Worm (Caenorhabditis elegans) whole organism, L1 larva: ENCODE results near the gene lrpr-1.

Experiments
- C04F5.9 ChIP-seq: sonication (generic microtip); optimal IDR thresholded peaks from 2 replicates; lab custom pipeline; 2016; ENCODE audit warnings: missing genetic modification characterization, missing compliant biosample characterization
- C34B4.2 ChIP-seq: sonication (generic microtip); optimal IDR thresholded peaks from 2 replicates; lab custom pipeline; 2017; ENCODE audit warnings: mild to moderate bottlenecking, missing genetic modification characterization, missing compliant biosample characterization
- F16B12.6 ChIP-seq: fragments of 150-350 bp; optimal IDR thresholded peaks from 2 replicates; lab custom pipeline; 2014; ENCODE audit warnings: missing biosample characterization, missing genetic modification characterization
- Y116A8C.19 ChIP-seq: sonication (generic microtip); optimal IDR thresholded peaks from 2 replicates; lab custom pipeline; 2016; ENCODE audit warnings: missing compliant biosample characterization, missing genetic modification characterization, borderline replicate concordance
- ama-1 ChIP-seq: fragments of 150-350 bp; optimal IDR thresholded peaks from 2 replicates; lab custom pipeline; 2014
- blmp-1 ChIP-seq: fragments of 150-350 bp; optimal IDR thresholded peaks from 2 replicates; lab custom pipeline; 2014; ENCODE audit warnings: missing biosample characterization, missing genetic modification characterization
- ceh-82 ChIP-seq, 3 experiments: fragments of 150-350 bp in 1 of 3; sonication (generic microtip) in 2 of 3; optimal IDR thresholded peaks; 2 replicates each; lab custom pipeline; 2014 to 2017; ENCODE audit warnings: missing biosample characterization in 3 of 3, missing genetic modification characterization in 3 of 3
- ceh-88 ChIP-seq: fragments of 200-800 bp; sonication (Bioruptor generic); IDR thresholded peaks from 2 replicates; pipeline ENCODE4 v1.3.6; 2022; ENCODE audit warnings: missing genetic modification characterization, missing compliant biosample characterization
- ceh-90 ChIP-seq: sonication (generic microtip); optimal IDR thresholded peaks from 2 replicates; lab custom pipeline; 2016; ENCODE audit warnings: missing genetic modification characterization, missing compliant biosample characterization
- dsc-1 ChIP-seq: sonication (generic microtip); optimal IDR thresholded peaks from 2 replicates; lab custom pipeline; 2016; ENCODE audit warnings: mild to moderate bottlenecking, missing genetic modification characterization, missing compliant biosample characterization
- efl-1 ChIP-seq, 4 experiments: fragments of 150-350 bp; optimal IDR thresholded peaks in 3 of 4; peaks in 1 of 4; 1 replicate in 1 of 4; 2 replicates in 3 of 4; lab custom pipeline; 2014; ENCODE audit warnings: missing biosample characterization in 2 of 4, missing genetic modification characterization in 2 of 4, missing genetic modification reagents in 2 of 4
- elt-3 ChIP-seq, 6 experiments: fragments of 150-350 bp in 1 of 6; sonication (generic microtip); optimal IDR thresholded peaks; 2 replicates each; lab custom pipeline; 2017 to 2018; ENCODE audit warnings: missing biosample characterization in 6 of 6, missing genetic modification characterization in 6 of 6, inconsistent platforms in 1 of 6
- fkh-10 ChIP-seq: sonication (generic microtip); optimal IDR thresholded peaks from 2 replicates; lab custom pipeline; 2017; ENCODE audit warnings: missing biosample characterization, missing genetic modification reagents, missing genetic modification characterization
- fkh-4 ChIP-seq: sonication (generic microtip); optimal IDR thresholded peaks from 2 replicates; lab custom pipeline; 2016; ENCODE audit warnings: missing compliant biosample characterization, missing genetic modification characterization, borderline replicate concordance
- fkh-8 ChIP-seq: sonication (generic microtip); optimal IDR thresholded peaks from 2 replicates; lab custom pipeline; 2016; ENCODE audit warnings: mild to moderate bottlenecking, missing genetic modification characterization, missing compliant biosample characterization
- fos-1 ChIP-seq: fragments of 150-350 bp; optimal IDR thresholded peaks from 2 replicates; lab custom pipeline; 2014; ENCODE audit warnings: missing biosample characterization, missing genetic modification characterization
- hpl-2 ChIP-seq: fragments of 150-350 bp; optimal IDR thresholded peaks from 2 replicates; lab custom pipeline; 2014; ENCODE audit warnings: missing biosample characterization, missing genetic modification reagents, missing genetic modification characterization
- isw-1 ChIP-seq: fragments of 200-800 bp; sonication (Bioruptor generic); IDR thresholded peaks from 2 replicates; pipeline ENCODE4 v1.3.6; 2022; ENCODE audit warnings: missing genetic modification characterization, missing compliant biosample characterization
- lin-13 ChIP-seq: fragments of 150-350 bp; optimal IDR thresholded peaks from 2 replicates; lab custom pipeline; 2014; ENCODE audit warnings: missing biosample characterization, missing genetic modification reagents, missing genetic modification characterization
- lin-14 ChIP-seq: fragments of 200-800 bp; sonication (Bioruptor generic); optimal IDR thresholded peaks from 2 replicates; lab custom pipeline; 2018; ENCODE audit warnings: mild to moderate bottlenecking, missing genetic modification characterization, moderate library complexity, missing compliant biosample characterization
- lin-15B ChIP-seq: fragments of 150-350 bp; sonication (generic microtip); optimal IDR thresholded peaks from 3 replicates; lab custom pipeline; 2014; ENCODE audit warnings: missing biosample characterization, missing genetic modification characterization
- lin-35 ChIP-seq, 2 experiments: fragments of 150-350 bp; optimal IDR thresholded peaks; 2 replicates each; lab custom pipeline; 2014; ENCODE audit warnings: missing biosample characterization in 2 of 2, missing genetic modification characterization in 2 of 2, missing genetic modification reagents in 2 of 2
- lsy-2 ChIP-seq, 2 experiments: fragments of 150-350 bp; optimal IDR thresholded peaks; 2 replicates each; lab custom pipeline; 2014; ENCODE audit warnings: missing biosample characterization in 2 of 2, missing genetic modification characterization in 2 of 2
- mab-9 ChIP-seq: fragments of 200-800 bp; sonication (Bioruptor generic); IDR thresholded peaks from 2 replicates; pipeline ENCODE4 v1.3.6; 2022; ENCODE audit warnings: missing genetic modification reagents, missing genetic modification characterization, missing compliant biosample characterization
- mef-2 ChIP-seq: fragments of 150-350 bp; optimal IDR thresholded peaks from 2 replicates; lab custom pipeline; 2014; ENCODE audit warnings: missing biosample characterization, missing genetic modification characterization
- mep-1 ChIP-seq: fragments of 150-350 bp; optimal IDR thresholded peaks from 2 replicates; lab custom pipeline; 2014; ENCODE audit warnings: missing biosample characterization, missing genetic modification characterization
- nhr-11 ChIP-seq: fragments of 150-350 bp; optimal IDR thresholded peaks from 2 replicates; lab custom pipeline; 2014; ENCODE audit warnings: missing biosample characterization, missing genetic modification characterization
- nhr-12 ChIP-seq: sonication (generic microtip); optimal IDR thresholded peaks from 2 replicates; lab custom pipeline; 2017; ENCODE audit warnings: missing biosample characterization, missing genetic modification characterization
- nhr-20 ChIP-seq: sonication (generic microtip); optimal IDR thresholded peaks from 2 replicates; lab custom pipeline; 2016; ENCODE audit warnings: mild to moderate bottlenecking, missing genetic modification characterization, missing compliant biosample characterization
- nhr-28 ChIP-seq: fragments of 150-350 bp; optimal IDR thresholded peaks from 2 replicates; lab custom pipeline; 2014; ENCODE audit warnings: missing biosample characterization, missing genetic modification characterization
- nhr-47 ChIP-seq: sonication (generic microtip); optimal IDR thresholded peaks from 2 replicates; lab custom pipeline; 2016; ENCODE audit warnings: mild to moderate bottlenecking, missing genetic modification characterization, moderate library complexity, missing compliant biosample characterization
- nhr-71 ChIP-seq: sonication (generic microtip); optimal IDR thresholded peaks from 2 replicates; lab custom pipeline; 2016; ENCODE audit warnings: mild to moderate bottlenecking, missing genetic modification characterization, moderate library complexity, missing compliant biosample characterization
- nhr-77 ChIP-seq: fragments of 150-350 bp; optimal IDR thresholded peaks from 2 replicates; lab custom pipeline; 2014; ENCODE audit warnings: missing biosample characterization, missing genetic modification characterization
- nhr-84 ChIP-seq: sonication (generic microtip); optimal IDR thresholded peaks from 2 replicates; lab custom pipeline; 2017; ENCODE audit warnings: missing biosample characterization, missing genetic modification characterization
- nhr-85 ChIP-seq: sonication (generic microtip); peaks from one replicate; lab custom pipeline; 2016; ENCODE audit warnings: missing genetic modification characterization, inconsistent platforms, missing compliant biosample characterization
- pag-3 ChIP-seq: sonication (generic microtip); optimal IDR thresholded peaks from 2 replicates; lab custom pipeline; 2017; ENCODE audit warnings: missing genetic modification characterization, mild to moderate bottlenecking, missing compliant biosample characterization, antibody characterized with exemption, borderline replicate concordance; ENCODE audit not compliant: insufficient read depth
- pqm-1 ChIP-seq: sonication (generic microtip); optimal IDR thresholded peaks from 3 replicates; lab custom pipeline; 2017; ENCODE audit warnings: missing biosample characterization, missing genetic modification characterization
- rnt-1 ChIP-seq: sonication (generic microtip); optimal IDR thresholded peaks from 2 replicates; lab custom pipeline; 2016; ENCODE audit warnings: mild to moderate bottlenecking, missing genetic modification characterization, moderate library complexity, missing compliant biosample characterization
- skn-1 ChIP-seq: fragments of 150-350 bp; optimal IDR thresholded peaks from 2 replicates; lab custom pipeline; 2014; ENCODE audit warnings: missing biosample characterization, missing genetic modification characterization
- snu-23 ChIP-seq: sonication (generic microtip); optimal IDR thresholded peaks from 2 replicates; lab custom pipeline; 2016; ENCODE audit warnings: missing genetic modification characterization, missing compliant biosample characterization
- sox-4 ChIP-seq: sonication (generic microtip); optimal IDR thresholded peaks from 2 replicates; lab custom pipeline; 2016; ENCODE audit warnings: missing genetic modification characterization, missing compliant biosample characterization
- sup-37 ChIP-seq: fragments of 200-800 bp; sonication (Bioruptor generic); optimal IDR thresholded peaks from 2 replicates; lab custom pipeline; 2018; ENCODE audit warnings: mild to moderate bottlenecking, missing genetic modification characterization, missing compliant biosample characterization
- swsn-7 ChIP-seq: sonication (generic microtip); optimal IDR thresholded peaks from 2 replicates; lab custom pipeline; 2016; ENCODE audit warnings: missing genetic modification characterization, missing compliant biosample characterization
- tbx-2 ChIP-seq: sonication (generic microtip); optimal IDR thresholded peaks from 2 replicates; lab custom pipeline; 2016; ENCODE audit warnings: missing genetic modification characterization, missing compliant biosample characterization
- tlp-1 ChIP-seq: fragments of 150-350 bp; optimal IDR thresholded peaks from 2 replicates; lab custom pipeline; 2014; ENCODE audit warnings: missing biosample characterization, missing genetic modification characterization
- unc-130 ChIP-seq: fragments of 150-350 bp; optimal IDR thresholded peaks from 2 replicates; lab custom pipeline; 2017; ENCODE audit warnings: missing biosample characterization, missing genetic modification characterization, inconsistent platforms
- unc-30 ChIP-seq: sonication (generic microtip); optimal IDR thresholded peaks from 2 replicates; lab custom pipeline; 2017; ENCODE audit warnings: missing biosample characterization, missing genetic modification characterization
- unc-62 ChIP-seq: fragments of 150-350 bp; optimal IDR thresholded peaks from 2 replicates; lab custom pipeline; 2014; ENCODE audit warnings: missing biosample characterization, missing genetic modification reagents, missing genetic modification characterization
- ztf-11 ChIP-seq, 2 experiments: sonication (generic microtip); optimal IDR thresholded peaks; 2 replicates each; lab custom pipeline; 2016 to 2017; ENCODE audit warnings: missing genetic modification characterization in 2 of 2, missing biosample characterization in 1 of 2, missing compliant biosample characterization in 1 of 2

The lrpr-1 gene

ce11 chrV:5917707-5918106 is at the start of gene lrpr-1 (continued):
- peak; percentile 75 for TF ChIP-seq sup-37 (GFP tag; lab: Kevin White, UChicago)
- TF ChIP-seq skn-1 (tag; lab: Kevin White, UChicago): peak; percentile 66
- peak; percentile 93 for TF ChIP-seq nhr-20 (tag; lab: Kevin White, UChicago)
- peak; percentile 71; the same call in 1 of the 2 replicates for TF ChIP-seq ceh-88
- TF ChIP-seq sox-4 (tag; lab: Kevin White, UChicago): peak; percentile 98
- TF ChIP-seq C04F5.9 (tag; lab: Kevin White, UChicago): peak; percentile 94
- peak; percentile 56 for TF ChIP-seq lin-15B
- no peak for TF ChIP-seq tlp-1 (tag; lab: Kevin White, UChicago)
- TF ChIP-seq ztf-11 (tag; optimal IDR thresholded peaks at IDR 0.05; lab: Kevin White, UChicago): peak in 1 of 2 experiments; percentile 99
- TF ChIP-seq C34B4.2: peak; percentile 32
- peak; percentile 100 for TF ChIP-seq fkh-4 (tag; lab: Kevin White, UChicago)
- no peak for TF ChIP-seq unc-30 (tag; lab: Kevin White, UChicago)
- peak; percentile 71 for TF ChIP-seq lin-13
- peak; percentile 96 for TF ChIP-seq nhr-71
- no peak for TF ChIP-seq pqm-1 (tag; lab: Kevin White, UChicago)
- TF ChIP-seq swsn-7: peak; percentile 93
- peak; percentile 86 for TF ChIP-seq fkh-8
- TF ChIP-seq fkh-10 (GFP tag; lab: Kevin White, UChicago): peak; percentile 24
- peak; percentile 100 for TF ChIP-seq rnt-1 (tag; lab: Kevin White, UChicago)
- peak; percentile 36 for TF ChIP-seq nhr-77
- TF ChIP-seq nhr-84: no peak
- peak; percentile 98 for TF ChIP-seq nhr-85
- TF ChIP-seq nhr-11 (tag; lab: Kevin White, UChicago): peak; percentile 71
- TF ChIP-seq Y116A8C.19: peak; percentile 96
- peak; percentile 85 to 87 for TF ChIP-seq lsy-2 (tag; optimal IDR thresholded peaks at IDR 0.05; lab: Kevin White, UChicago)
- peak in 2 of 6 experiments; percentile 16 to 35 for TF ChIP-seq elt-3 (tag; optimal IDR thresholded peaks at IDR 0.05; lab: Kevin White, UChicago)
- no peak for TF ChIP-seq hpl-2 (GFP tag; lab: Kevin White, UChicago)
- no peak for TF ChIP-seq nhr-28 (tag; lab: Kevin White, UChicago)
- TF ChIP-seq unc-62: no peak

- TF ChIP-seq snu-23: peak; percentile 1
- no peak for TF ChIP-seq F16B12.6
- TF ChIP-seq mef-2: no peak
- no peak for TF ChIP-seq ceh-88
- peak; percentile 76 for TF ChIP-seq lin-14 (GFP tag; lab: Kevin White, UChicago)
- peak; percentile 4 for TF ChIP-seq nhr-47 (tag; lab: Kevin White, UChicago)
- TF ChIP-seq elt-3 (tag; optimal IDR thresholded peaks at IDR 0.05; lab: Kevin White, UChicago): no peak
- peak; percentile 44 for TF ChIP-seq rnt-1 (tag; lab: Kevin White, UChicago)
- TF ChIP-seq ceh-82 (tag; optimal IDR thresholded peaks at IDR 0.05; lab: Kevin White, UChicago): peak in 1 of 3 experiments; percentile 4
- peak; percentile 20 for TF ChIP-seq fkh-8
- peak; percentile 13 for TF ChIP-seq fkh-10 (GFP tag; lab: Kevin White, UChicago)
- no peak for TF ChIP-seq lin-15B
- TF ChIP-seq swsn-7: peak; percentile 11
- TF ChIP-seq mab-9 (GFP tag; lab: Robert Waterston, UW): no peak
- peak; percentile 41 for TF ChIP-seq pag-3 (tag; lab: Kevin White, UChicago)
- peak in 1 of 2 experiments; percentile 24 for TF ChIP-seq efl-1 (optimal IDR thresholded peaks at IDR 0.05; lab: Kevin White, UChicago)
- TF ChIP-seq efl-1 (GFP tag; optimal IDR thresholded peaks at IDR 0.05 in 1 of 2; lab: Kevin White, UChicago): peak; percentile 14 to 16
- peak; percentile 27 for TF ChIP-seq nhr-71
Observed at ce11 chrV:5964658-5965178, 47.0 kb upstream of the lrpr-1 start.

ce11 chrV:5963696-5964095 is 46.0 kb upstream of the lrpr-1 start, which contains the start of gene pcm-1:
TSS of gene pcm-1 (minus strand) at chrV:5963882.
- peak; percentile 67 for TF ChIP-seq lin-14 (GFP tag; lab: Kevin White, UChicago)
- peak; percentile 19 for TF ChIP-seq swsn-7
- no peak for TF ChIP-seq isw-1
- TF ChIP-seq lin-35 (GFP tag; optimal IDR thresholded peaks at IDR 0.05; lab: Kevin White, UChicago): peak in 1 of 2 experiments; percentile 22
- peak; percentile 52 to 55 for TF ChIP-seq efl-1 (optimal IDR thresholded peaks at IDR 0.05; lab: Kevin White, UChicago)
- TF ChIP-seq efl-1 (GFP tag; optimal IDR thresholded peaks at IDR 0.05 in 1 of 2; lab: Kevin White, UChicago): peak in 1 of 2 experiments; percentile 28
- no peak for TF ChIP-seq nhr-12 (tag; lab: Kevin White, UChicago)
- TF ChIP-seq mep-1 (tag; lab: Kevin White, UChicago): peak; percentile 11
- peak; percentile 2 for TF ChIP-seq rnt-1 (tag; lab: Kevin White, UChicago)
- TF ChIP-seq unc-130 (tag; lab: Kevin White, UChicago): peak; percentile 15
- TF ChIP-seq lsy-2 (tag; optimal IDR thresholded peaks at IDR 0.05; lab: Kevin White, UChicago): peak; percentile 5 to 37
- peak; percentile 1 for TF ChIP-seq dsc-1 (tag; lab: Kevin White, UChicago)
- TF ChIP-seq ama-1 (lab: Kevin White, UChicago): no peak
- TF ChIP-seq tbx-2 (tag; lab: Kevin White, UChicago): no peak
- peak; percentile 40 for TF ChIP-seq blmp-1 (tag; lab: Kevin White, UChicago)
- TF ChIP-seq ceh-90 (tag; lab: Kevin White, UChicago): no peak
- peak; percentile 45 for TF ChIP-seq snu-23
- no peak for TF ChIP-seq elt-3 (tag; optimal IDR thresholded peaks at IDR 0.05; lab: Kevin White, UChicago)
- no peak for TF ChIP-seq fos-1 (tag; lab: Kevin White, UChicago)
